Worm (Caenorhabditis elegans): ENCODE results near the gene C24H11.1.

Gene C24H11.1

DNA sequence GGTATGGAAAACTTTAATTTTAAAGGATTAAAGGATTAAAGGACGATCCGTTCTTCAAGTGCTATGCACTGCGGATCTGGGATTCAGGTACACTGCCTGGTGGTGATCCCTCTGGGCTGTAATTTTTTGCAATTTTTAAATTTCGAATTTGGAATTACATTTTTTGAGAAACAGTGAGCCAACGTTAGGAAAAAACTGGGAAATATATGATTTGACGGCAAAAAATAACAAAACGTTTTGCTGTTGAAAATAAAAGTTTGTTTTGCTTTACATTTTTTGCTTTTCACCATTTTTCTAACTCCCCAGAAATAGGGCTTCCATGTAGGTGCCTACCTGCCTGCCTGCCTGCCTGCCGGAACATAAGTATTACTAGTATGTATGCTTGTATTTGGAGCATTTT, 19.9 kb downstream of the C24H11.1 start, which contains the start of gene C18D11.10:
C18D11.10 (plus strand) TSS at position 301 of the 400 bp plus-strand sequence.
- TF ChIP-seq zag-1 (tag; optimal IDR thresholded peaks at IDR 0.05) (no peak), skn-1 (tag; optimal IDR thresholded peaks at IDR 0.05) (no peak), tbx-2 (tag; optimal IDR thresholded peaks at IDR 0.05) (no peak), nhr-12 (tag; optimal IDR thresholded peaks at IDR 0.05) (no peak), eor-1 (tag; optimal IDR thresholded peaks at IDR 0.05) (no peak), sea-2 (GFP tag; optimal IDR thresholded peaks at IDR 0.05) (no peak), aly-2 (tag; optimal IDR thresholded peaks at IDR 0.05) (no peak), R02D3.7 (tag; optimal IDR thresholded peaks at IDR 0.05) (no peak), nhr-76 (tag; optimal IDR thresholded peaks at IDR 0.05) (no peak), lsy-12 (tag; optimal IDR thresholded peaks at IDR 0.05) (no peak), ztf-4 (tag; optimal IDR thresholded peaks at IDR 0.05) (no peak), ztf-11 (tag; optimal IDR thresholded peaks at IDR 0.05) (no peak), fkh-10 (GFP tag; optimal IDR thresholded peaks at IDR 0.05) (no peak), ZK546.5 (tag; optimal IDR thresholded peaks at IDR 0.05) (no peak)

DNA sequence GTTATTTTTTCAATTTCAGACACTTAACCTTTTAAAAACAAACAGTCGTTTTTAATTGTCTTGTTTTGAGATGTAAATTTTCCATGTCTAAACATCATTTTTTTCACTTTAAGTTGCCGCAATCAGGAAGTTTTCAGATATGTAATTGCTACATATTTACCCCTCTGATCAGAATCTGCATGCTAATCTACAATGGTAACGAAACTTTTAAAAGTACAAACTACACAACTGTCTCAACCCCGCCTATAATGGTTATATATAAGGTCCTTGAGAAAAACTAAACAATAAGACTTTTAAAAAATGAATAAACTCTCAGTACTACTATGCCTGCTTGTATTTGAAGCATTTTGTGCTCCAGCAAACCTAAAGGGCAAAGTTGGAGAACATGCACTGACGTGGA, 21.3 kb downstream of the C24H11.1 start, which contains the start of gene C18D11.9:
C18D11.9 (plus strand) TSS at position 301 of the 400 bp plus-strand sequence.
- TF ChIP-seq fkh-2 (tag; optimal IDR thresholded peaks at IDR 0.05) (no peak), lin-15B (tag; optimal IDR thresholded peaks at IDR 0.05) (no peak), nfya-1 (tag; optimal IDR thresholded peaks at IDR 0.05; ENCODE audit: insufficient read depth) (no peak), nhr-43 (tag; optimal IDR thresholded peaks at IDR 0.05; ENCODE audit: poor library complexity, severe bottlenecking) (no peak), nhr-67 (tag; optimal IDR thresholded peaks at IDR 0.05) (no peak), egl-5 (tag; optimal IDR thresholded peaks at IDR 0.05) (no peak), skn-1 (tag; optimal IDR thresholded peaks at IDR 0.05) (no peak), sea-2 (GFP tag; optimal IDR thresholded peaks at IDR 0.05) (no peak), pqm-1 (tag; optimal IDR thresholded peaks at IDR 0.05) (no peak), snpc-4 (tag; optimal IDR thresholded peaks at IDR 0.05) (no peak), ceh-9 (tag; optimal IDR thresholded peaks at IDR 0.05) (no peak), ceh-16 (tag; optimal IDR thresholded peaks at IDR 0.05) (no peak), nhr-77 (tag; optimal IDR thresholded peaks at IDR 0.05) (no peak), eor-1 (tag; optimal IDR thresholded peaks at IDR 0.05) (no peak), mdl-1 (tag; optimal IDR thresholded peaks at IDR 0.05) (no peak), nhr-11 (tag; optimal IDR thresholded peaks at IDR 0.05) (no peak), ztf-4 (tag; optimal IDR thresholded peaks at IDR 0.05) (no peak), aly-2 (tag; optimal IDR thresholded peaks at IDR 0.05) (no peak), elt-1 (tag; optimal IDR thresholded peaks at IDR 0.05) (no peak), zag-1 (tag; optimal IDR thresholded peaks at IDR 0.05) (no peak)

DNA sequence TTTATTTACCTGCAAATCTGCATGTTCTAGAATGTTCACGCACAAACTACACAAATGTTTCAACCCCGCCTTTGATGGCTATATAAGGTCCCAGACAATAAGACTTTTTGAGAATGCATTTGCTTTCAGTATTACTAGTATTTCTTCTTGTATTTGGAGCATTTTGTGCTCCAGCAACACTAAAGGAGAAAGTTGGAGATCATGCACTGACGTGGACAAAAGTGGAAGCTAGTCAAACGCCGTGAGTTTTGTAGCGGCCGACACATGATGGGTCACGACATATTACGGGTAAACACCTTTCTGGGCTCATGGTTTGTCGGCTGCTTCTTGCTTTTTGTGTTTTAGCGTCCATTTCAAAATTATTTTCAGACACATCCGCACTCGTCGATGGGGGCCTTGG, 23.0 kb downstream of the C24H11.1 start, which contains the start of gene C18D11.6:
C18D11.6 (plus strand) TSS at position 110 of the 400 bp plus-strand sequence.
- TF ChIP-seq nhr-28 (tag; optimal IDR thresholded peaks at IDR 0.05) (no peak), nhr-237 (tag; optimal IDR thresholded peaks at IDR 0.05) (no peak), tbx-2 (tag; optimal IDR thresholded peaks at IDR 0.05) (no peak)

DNA sequence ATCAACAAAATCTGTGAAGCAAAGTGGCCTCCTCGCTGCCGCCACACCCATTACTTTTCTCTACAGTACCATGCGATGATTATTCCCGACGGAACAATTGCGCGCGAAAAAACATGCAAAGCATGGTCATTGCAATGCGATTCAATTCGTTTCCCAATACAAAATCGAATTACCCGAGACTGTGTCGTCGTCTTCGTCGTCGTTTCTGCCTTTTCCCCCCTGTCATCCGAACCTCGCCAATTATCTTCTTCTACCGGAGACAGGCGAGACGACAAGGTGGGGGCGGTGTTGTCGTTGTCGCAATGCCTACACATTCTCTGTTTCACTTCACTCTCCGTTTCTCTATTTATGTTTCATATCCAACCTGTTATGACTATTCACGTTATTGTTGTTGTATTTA, 24.4 kb downstream of the C24H11.1 start:
- no peak for TF ChIP-seq fkh-10 (GFP tag; optimal IDR thresholded peaks at IDR 0.05)
- no peak for TF ChIP-seq mml-1 (tag; optimal IDR thresholded peaks at IDR 0.05)
- no peak for TF ChIP-seq unc-62 (GFP tag; optimal IDR thresholded peaks at IDR 0.05)
- TF ChIP-seq ztf-4 (tag; optimal IDR thresholded peaks at IDR 0.05) = no peak
- no peak for TF ChIP-seq elt-1 (tag; optimal IDR thresholded peaks at IDR 0.05)
- TF ChIP-seq unc-39 (tag; optimal IDR thresholded peaks at IDR 0.05) = no peak
- no peak for TF ChIP-seq ceh-16 (tag; optimal IDR thresholded peaks at IDR 0.05)
- TF ChIP-seq nhr-77 (tag; optimal IDR thresholded peaks at IDR 0.05) = no peak
- TF ChIP-seq sea-2 (GFP tag; optimal IDR thresholded peaks at IDR 0.05) = no peak
- TF ChIP-seq nhr-43 (tag; optimal IDR thresholded peaks at IDR 0.05; ENCODE audit: poor library complexity, severe bottlenecking) = peak; percentile 65
- TF ChIP-seq egl-27 (tag; optimal IDR thresholded peaks at IDR 0.05) = no peak
- TF ChIP-seq ceh-82 (tag; optimal IDR thresholded peaks at IDR 0.05) = no peak
- TF ChIP-seq hmg-11 (tag; optimal IDR thresholded peaks at IDR 0.05) = peak; percentile 1
- TF ChIP-seq nfya-1 (tag; optimal IDR thresholded peaks at IDR 0.05; ENCODE audit: insufficient read depth) = peak; percentile 0
- TF ChIP-seq nhr-25 (tag; optimal IDR thresholded peaks at IDR 0.05) = peak; percentile 65
- TF ChIP-seq daf-12 (tag; optimal IDR thresholded peaks at IDR 0.05) = no peak
- TF ChIP-seq nhr-76 (tag; optimal IDR thresholded peaks at IDR 0.05) = no peak
- no peak for TF ChIP-seq aly-2 (tag; optimal IDR thresholded peaks at IDR 0.05)
- TF ChIP-seq nhr-23 (tag; optimal IDR thresholded peaks at IDR 0.05) = peak; percentile 52
- TF ChIP-seq ZK546.5 (tag; optimal IDR thresholded peaks at IDR 0.05) = no peak
- no peak for TF ChIP-seq snpc-4 (tag; optimal IDR thresholded peaks at IDR 0.05)
